Worm (Caenorhabditis elegans): Measurements from ENCODE around the gene Y39G8B.10.

- TF ChIP-seq elt-3 (tag; optimal IDR thresholded peaks at IDR 0.05) (no peak), lin-32 (GFP tag; optimal IDR thresholded peaks at IDR 0.05) (no peak), snpc-4 (tag; optimal IDR thresholded peaks at IDR 0.05) (no peak), lsy-2 (tag; optimal IDR thresholded peaks at IDR 0.05) (no peak)
Measured at ce11 chrII:13956529-13956928, 26.4 kb downstream of the Y39G8B.10 start.

Measured in whole organism, mixed stage, embryonic.